Worm (Caenorhabditis elegans): Measurements from ENCODE around the gene F46E10.3.
A peak's percentile ranks its signal among the peaks of the same experiment; 100 is the strongest.

The F46E10.3 gene

ce11 chrV:6496611-6497158, 21.4 kb upstream of the F46E10.3 start, which contains the start of gene dgtr-1:
Gene dgtr-1, plus strand, starts transcription at chrV:6497108.
- TF ChIP-seq snpc-1.2 (GFP tag; IDR thresholded peaks at IDR 0.05): 0 out of 2 replicates have a peak, but pooled peaks have one; percentile 22
- no peak for TF ChIP-seq ces-1 (GFP tag; optimal IDR thresholded peaks at IDR 0.05)
- no peak for TF ChIP-seq ceh-62 (tag; optimal IDR thresholded peaks at IDR 0.05)
- TF ChIP-seq ctbp-1 (GFP tag; IDR thresholded peaks at IDR 0.05): no peak
- TF ChIP-seq unc-62 (GFP tag; optimal IDR thresholded peaks at IDR 0.05 in 1 of 2): no peak
- TF ChIP-seq unc-62 (tag; optimal IDR thresholded peaks at IDR 0.05): no peak
- TF ChIP-seq mes-2 (tag; optimal IDR thresholded peaks at IDR 0.05; ENCODE audit: poor library complexity, severe bottlenecking): no peak
- no peak for TF ChIP-seq unc-39 (tag; optimal IDR thresholded peaks at IDR 0.05)
- TF ChIP-seq duxl-1 (tag; optimal IDR thresholded peaks at IDR 0.05; ENCODE audit: poor library complexity): no peak
- peak in 1 of 2 experiments; percentile 51 for TF ChIP-seq lsy-2 (tag; optimal IDR thresholded peaks at IDR 0.05)

- peak; percentile 74 for TF ChIP-seq nhr-28 (tag; optimal IDR thresholded peaks at IDR 0.05)
- no peak for TF ChIP-seq saeg-2 (GFP tag; IDR thresholded peaks at IDR 0.05)
- TF ChIP-seq daf-16 (GFP tag; optimal IDR thresholded peaks at IDR 0.05): no peak
- TF ChIP-seq daf-16 (tag; optimal IDR thresholded peaks at IDR 0.05): peak; percentile 55
- peak; percentile 92 for TF ChIP-seq aha-1 (tag)
- TF ChIP-seq hlh-30 (tag; optimal IDR thresholded peaks at IDR 0.05; ENCODE audit: insufficient read depth): peak; percentile 6
- TF ChIP-seq snpc-1.2 (GFP tag; IDR thresholded peaks at IDR 0.05): no peak
- TF ChIP-seq fkh-10 (GFP tag; optimal IDR thresholded peaks at IDR 0.05): peak; percentile 13
- no peak for TF ChIP-seq unc-62 (GFP tag; optimal IDR thresholded peaks at IDR 0.05 in 1 of 2)
- no peak for TF ChIP-seq unc-62 (tag; optimal IDR thresholded peaks at IDR 0.05)
Measured at ce11 chrV:6498441-6498840, 19.7 kb upstream of the F46E10.3 start.

ce11 chrV:6498903-6499302, 19.2 kb upstream of the F46E10.3 start, which contains the start of gene W01A11.1:
Gene W01A11.1, plus strand, starts transcription at chrV:6499224.
- no peak for TF ChIP-seq ceh-44 (GFP tag; IDR thresholded peaks at IDR 0.05)
- no peak for TF ChIP-seq nhr-76 (tag; optimal IDR thresholded peaks at IDR 0.05)
- no peak for TF ChIP-seq mes-2 (tag; optimal IDR thresholded peaks at IDR 0.05; ENCODE audit: poor library complexity, severe bottlenecking)
- no peak for TF ChIP-seq daf-16 (GFP tag; optimal IDR thresholded peaks at IDR 0.05)
- TF ChIP-seq daf-16 (tag; optimal IDR thresholded peaks at IDR 0.05): peak; percentile 71
- no peak for TF ChIP-seq zip-2 (tag; optimal IDR thresholded peaks at IDR 0.05)
- TF ChIP-seq nhr-42 (GFP tag; IDR thresholded peaks at IDR 0.05): no peak; the same call in 1 of the 2 replicates
- no peak for TF ChIP-seq T26A8.4 (GFP tag; IDR thresholded peaks at IDR 0.05)
- no peak for TF ChIP-seq lin-15B (tag; optimal IDR thresholded peaks at IDR 0.05)
- peak; percentile 96 for TF ChIP-seq nhr-77 (tag; optimal IDR thresholded peaks at IDR 0.05)
- peak; percentile 97 for TF ChIP-seq nhr-28 (tag; optimal IDR thresholded peaks at IDR 0.05)
- TF ChIP-seq ces-1 (GFP tag; optimal IDR thresholded peaks at IDR 0.05): no peak
- TF ChIP-seq zip-11 (GFP tag; IDR thresholded peaks at IDR 0.05): no peak
- TF ChIP-seq aly-2 (tag; optimal IDR thresholded peaks at IDR 0.05): no peak
- no peak for TF ChIP-seq zag-1 (tag; optimal IDR thresholded peaks at IDR 0.05)
- peak; percentile 37 for TF ChIP-seq pqm-1 (tag; optimal IDR thresholded peaks at IDR 0.05)

ce11 chrV:6503158-6503557, 14.9 kb upstream of the F46E10.3 start:
- TF ChIP-seq nhr-28 (tag; optimal IDR thresholded peaks at IDR 0.05): peak; percentile 23
- TF ChIP-seq daf-16 (GFP tag; optimal IDR thresholded peaks at IDR 0.05): no peak
- TF ChIP-seq daf-16 (tag; optimal IDR thresholded peaks at IDR 0.05): peak; percentile 37
- peak; percentile 34; the same call in 1 of the 2 replicates for TF ChIP-seq dmd-6 (GFP tag; IDR thresholded peaks at IDR 0.05)
- no peak for TF ChIP-seq ceh-28 (tag; optimal IDR thresholded peaks at IDR 0.05)
- peak; percentile 9 for TF ChIP-seq nhr-77 (tag; optimal IDR thresholded peaks at IDR 0.05)
- TF ChIP-seq hlh-30 (tag; optimal IDR thresholded peaks at IDR 0.05; ENCODE audit: insufficient read depth): peak; percentile 35
- no peak for TF ChIP-seq zip-2 (tag; optimal IDR thresholded peaks at IDR 0.05)
- TF ChIP-seq hlh-11 (tag; optimal IDR thresholded peaks at IDR 0.05): peak; percentile 30
- no peak for TF ChIP-seq lin-39 (tag; optimal IDR thresholded peaks at IDR 0.05)
- TF ChIP-seq ZK337.2 (GFP tag; IDR thresholded peaks at IDR 0.05): no peak
- TF ChIP-seq ceh-20 (GFP tag; IDR thresholded peaks at IDR 0.05): 0 out of 2 replicates have a peak, but pooled peaks have one; percentile 53
